Fruit fly (Drosophila melanogaster): Measurements from ENCODE around the gene Mur89F.

Gene Mur89F

dm6 chr3R:17192009-17192408, 9.9 kb downstream of the Mur89F start:
- TF ChIP-seq CG8478 (optimal IDR thresholded peaks at IDR 0.05) (no peak), EcR (GFP tag; optimal IDR thresholded peaks at IDR 0.05) (no peak)

- TF ChIP-seq CG8478 (optimal IDR thresholded peaks at IDR 0.05) (no peak), Dll (optimal IDR thresholded peaks at IDR 0.05) (no peak), usp (GFP tag; optimal IDR thresholded peaks at IDR 0.05) (no peak), psq (optimal IDR thresholded peaks at IDR 0.05) (no peak), pan (optimal IDR thresholded peaks at IDR 0.05) (no peak), EcR (GFP tag; optimal IDR thresholded peaks at IDR 0.05) (no peak)
These were observed 23.8 kb downstream of the Mur89F start for dm6 chr3R:17178140-17178539.

- TF ChIP-seq Dll (optimal IDR thresholded peaks at IDR 0.05) (no peak), pan (optimal IDR thresholded peaks at IDR 0.05) (no peak), EcR (GFP tag; optimal IDR thresholded peaks at IDR 0.05) (no peak), psq (optimal IDR thresholded peaks at IDR 0.05) (no peak)
These were observed 50.4 kb downstream of the Mur89F start, which contains the start of gene CG5292 for dm6 chr3R:17151376-17152026. Gene CG5292, plus strand, starts transcription at chr3R:17151861.

dm6 chr3R:17150287-17150686, 51.6 kb downstream of the Mur89F start, which contains the start of gene Smug:
Gene Smug, plus strand, starts transcription at chr3R:17150587.
- TF ChIP-seq usp (GFP tag; optimal IDR thresholded peaks at IDR 0.05), result no peak
- TF ChIP-seq CG8478 (optimal IDR thresholded peaks at IDR 0.05), result no peak
- TF ChIP-seq EcR (GFP tag; optimal IDR thresholded peaks at IDR 0.05), result no peak
- no peak for TF ChIP-seq Dll (optimal IDR thresholded peaks at IDR 0.05)
- no peak for TF ChIP-seq psq (optimal IDR thresholded peaks at IDR 0.05)
- no peak for TF ChIP-seq pan (optimal IDR thresholded peaks at IDR 0.05)

- TF ChIP-seq CG8478 (optimal IDR thresholded peaks at IDR 0.05) (no peak), pan (optimal IDR thresholded peaks at IDR 0.05) (no peak), Dll (optimal IDR thresholded peaks at IDR 0.05) (no peak), EcR (GFP tag; optimal IDR thresholded peaks at IDR 0.05) (no peak), usp (GFP tag; optimal IDR thresholded peaks at IDR 0.05) (no peak), psq (optimal IDR thresholded peaks at IDR 0.05) (no peak)
These were observed 52.7 kb downstream of the Mur89F start, which contains the start of the genes m-cup and Det for dm6 chr3R:17149080-17149746. Gene m-cup, minus strand, starts transcription at chr3R:17149412. Gene Det, plus strand, starts transcription at chr3R:17149667.

- TF ChIP-seq CG8478 (optimal IDR thresholded peaks at IDR 0.05), result no peak
- TF ChIP-seq usp (GFP tag; optimal IDR thresholded peaks at IDR 0.05), result no peak
- TF ChIP-seq pan (optimal IDR thresholded peaks at IDR 0.05), result no peak
These were observed 54.2 kb downstream of the Mur89F start for dm6 chr3R:17147647-17148244.

- TF ChIP-seq psq (optimal IDR thresholded peaks at IDR 0.05), result no peak
- TF ChIP-seq CG8478 (optimal IDR thresholded peaks at IDR 0.05), result no peak
- TF ChIP-seq usp (GFP tag; optimal IDR thresholded peaks at IDR 0.05), result no peak
- no peak for TF ChIP-seq pan (optimal IDR thresholded peaks at IDR 0.05)
- TF ChIP-seq Dll (optimal IDR thresholded peaks at IDR 0.05), result no peak
- no peak for TF ChIP-seq EcR (GFP tag; optimal IDR thresholded peaks at IDR 0.05)
These were observed 59.6 kb downstream of the Mur89F start, which contains the start of gene TwdlW for dm6 chr3R:17142304-17142703. Gene TwdlW, minus strand, starts transcription at chr3R:17142404.

- TF ChIP-seq CG8478 (optimal IDR thresholded peaks at IDR 0.05) (no peak), psq (optimal IDR thresholded peaks at IDR 0.05) (no peak), EcR (GFP tag; optimal IDR thresholded peaks at IDR 0.05) (no peak), usp (GFP tag; optimal IDR thresholded peaks at IDR 0.05) (no peak), Dll (optimal IDR thresholded peaks at IDR 0.05) (no peak), pan (optimal IDR thresholded peaks at IDR 0.05) (no peak)
These were observed 63.2 kb downstream of the Mur89F start, which contains the start of gene CG5265 for dm6 chr3R:17138699-17139098. Gene CG5265, plus strand, starts transcription at chr3R:17138999.

dm6 chr3R:17137593-17137992, 64.3 kb downstream of the Mur89F start, which contains the start of gene CG5255:
Gene CG5255, plus strand, starts transcription at chr3R:17137893.
- no peak for TF ChIP-seq EcR (GFP tag; optimal IDR thresholded peaks at IDR 0.05)
- no peak for TF ChIP-seq usp (GFP tag; optimal IDR thresholded peaks at IDR 0.05)
- no peak for TF ChIP-seq psq (optimal IDR thresholded peaks at IDR 0.05)
- TF ChIP-seq CG8478 (optimal IDR thresholded peaks at IDR 0.05), result no peak
- no peak for TF ChIP-seq pan (optimal IDR thresholded peaks at IDR 0.05)
- TF ChIP-seq Dll (optimal IDR thresholded peaks at IDR 0.05), result no peak

- TF ChIP-seq psq (optimal IDR thresholded peaks at IDR 0.05) (no peak), CG8478 (optimal IDR thresholded peaks at IDR 0.05) (no peak), EcR (GFP tag; optimal IDR thresholded peaks at IDR 0.05) (no peak), Dll (optimal IDR thresholded peaks at IDR 0.05) (no peak), pan (optimal IDR thresholded peaks at IDR 0.05) (no peak)
These were observed 66.2 kb downstream of the Mur89F start, which contains the start of gene CG5246 for dm6 chr3R:17135747-17136146. Gene CG5246, plus strand, starts transcription at chr3R:17136111.

dm6 chr3R:17133897-17134296, 68.0 kb downstream of the Mur89F start, which contains the start of gene CG31267:
Gene CG31267, plus strand, starts transcription at chr3R:17134197.
- TF ChIP-seq CG8478 (optimal IDR thresholded peaks at IDR 0.05), result no peak
- TF ChIP-seq psq (optimal IDR thresholded peaks at IDR 0.05), result no peak
- no peak for TF ChIP-seq Dll (optimal IDR thresholded peaks at IDR 0.05)
- TF ChIP-seq pan (optimal IDR thresholded peaks at IDR 0.05), result no peak
- no peak for TF ChIP-seq EcR (GFP tag; optimal IDR thresholded peaks at IDR 0.05)
- no peak for TF ChIP-seq usp (GFP tag; optimal IDR thresholded peaks at IDR 0.05)

- TF ChIP-seq psq (optimal IDR thresholded peaks at IDR 0.05), result no peak
- no peak for TF ChIP-seq Dll (optimal IDR thresholded peaks at IDR 0.05)
- TF ChIP-seq usp (GFP tag; optimal IDR thresholded peaks at IDR 0.05), result no peak
- TF ChIP-seq CG8478 (optimal IDR thresholded peaks at IDR 0.05), result no peak
- no peak for TF ChIP-seq EcR (GFP tag; optimal IDR thresholded peaks at IDR 0.05)
- TF ChIP-seq pan (optimal IDR thresholded peaks at IDR 0.05), result no peak
These were observed 69.7 kb downstream of the Mur89F start, which contains the start of the genes CG4053 and CG31266 for dm6 chr3R:17132098-17132712. Gene CG4053, minus strand, starts transcription at chr3R:17132198. Gene CG31266, plus strand, starts transcription at chr3R:17132662.

Measured in whole organism.